Worm (Caenorhabditis elegans): ENCODE data around the gene egas-4.

The egas-4 gene

ce11 chrIV:7487554-7488456 is 9.8 kb downstream of the egas-4 start, which contains the start of the genes his-60 and his-59:
his-60 (minus strand) TSS chrIV:7487992.
his-59 (plus strand) TSS chrIV:7488249.
- TF ChIP-seq mab-5 (tag; optimal IDR thresholded peaks at IDR 0.05) (peak; percentile 58), fos-1 (tag; optimal IDR thresholded peaks at IDR 0.05) (peak; percentile 2), sem-4 (tag; optimal IDR thresholded peaks at IDR 0.05) (peak; percentile 11), ceh-16 (tag; optimal IDR thresholded peaks at IDR 0.05) (peak; percentile 96), crh-2 (tag; optimal IDR thresholded peaks at IDR 0.05) (peak; percentile 19), nhr-10 (tag; optimal IDR thresholded peaks at IDR 0.05) (no peak), aly-2 (tag; optimal IDR thresholded peaks at IDR 0.05) (no peak), ztf-4 (tag; optimal IDR thresholded peaks at IDR 0.05) (no peak), lin-13 (GFP tag; optimal IDR thresholded peaks at IDR 0.05) (peak; percentile 29), sma-9 (GFP tag; optimal IDR thresholded peaks at IDR 0.05) (peak; percentile 63), sma-9 (tag; optimal IDR thresholded peaks at IDR 0.05) (no peak), sma-3 (GFP tag; optimal IDR thresholded peaks at IDR 0.05) (peak; percentile 12)

DNA sequence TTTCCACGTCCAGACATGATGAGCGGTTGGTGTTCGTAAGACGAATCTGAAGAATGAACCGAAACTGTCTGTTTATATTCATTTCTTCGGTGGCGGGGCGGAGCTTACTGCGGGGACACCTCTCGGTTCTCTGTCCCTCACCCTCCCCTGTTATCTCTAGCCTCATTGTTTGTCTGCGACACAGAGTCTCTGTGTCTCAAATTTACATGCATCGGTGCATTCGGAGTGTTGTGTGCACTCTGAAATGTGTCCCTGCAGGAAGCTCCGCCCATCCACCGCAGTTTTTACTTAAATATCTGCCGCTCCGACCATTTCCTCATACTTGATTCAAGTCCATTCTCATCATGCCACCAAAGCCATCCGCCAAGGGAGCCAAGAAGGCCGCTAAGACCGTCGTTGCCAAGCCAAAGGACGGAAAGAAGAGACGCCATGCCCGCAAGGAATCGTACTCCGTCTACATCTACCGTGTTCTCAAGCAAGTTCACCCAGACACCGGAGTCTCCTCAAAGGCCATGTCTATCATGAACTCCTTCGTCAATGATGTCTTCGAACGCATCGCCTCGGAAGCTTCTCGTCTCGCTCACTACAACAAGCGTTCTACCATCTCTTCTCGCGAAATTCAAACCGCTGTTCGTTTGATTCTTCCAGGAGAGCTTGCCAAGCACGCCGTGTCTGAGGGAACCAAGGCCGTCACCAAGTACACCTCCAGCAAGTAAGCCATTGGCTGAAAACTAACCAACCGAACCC is 11.3 kb downstream of the egas-4 start, which contains the start of the genes his-61 and his-62:
Gene his-61, minus strand, starts transcription at position 17 of the 747 bp plus-strand sequence.
Gene his-62, plus strand, starts transcription at position 345 of the 747 bp plus-strand sequence.
- TF ChIP-seq lin-11 (tag; optimal IDR thresholded peaks at IDR 0.05) (no peak), C34F6.9 (tag; optimal IDR thresholded peaks at IDR 0.05) (peak; percentile 56), lin-13 (GFP tag; optimal IDR thresholded peaks at IDR 0.05) (peak; percentile 74), nhr-23 (tag; optimal IDR thresholded peaks at IDR 0.05) (no peak), nhr-21 (tag; optimal IDR thresholded peaks at IDR 0.05) (no peak), nhr-25 (tag; optimal IDR thresholded peaks at IDR 0.05) (peak; percentile 80), egl-27 (tag; optimal IDR thresholded peaks at IDR 0.05) (no peak), elt-3 (tag; optimal IDR thresholded peaks at IDR 0.05) (no peak), ceh-16 (tag; optimal IDR thresholded peaks at IDR 0.05) (peak; percentile 51), unc-39 (tag; optimal IDR thresholded peaks at IDR 0.05) (no peak), ztf-11 (tag; optimal IDR thresholded peaks at IDR 0.05) (no peak), zag-1 (tag; optimal IDR thresholded peaks at IDR 0.05) (peak; percentile 61), elt-1 (tag; optimal IDR thresholded peaks at IDR 0.05) (no peak), lsy-2 (tag; optimal IDR thresholded peaks at IDR 0.05) (peak; percentile 2 to 65), mab-5 (tag; optimal IDR thresholded peaks at IDR 0.05) (peak; percentile 71), ZK546.5 (tag; optimal IDR thresholded peaks at IDR 0.05) (no peak), nhr-129 (tag; optimal IDR thresholded peaks at IDR 0.05) (peak; percentile 24), sma-3 (GFP tag; optimal IDR thresholded peaks at IDR 0.05) (peak; percentile 52), unc-55 (GFP tag; optimal IDR thresholded peaks at IDR 0.05) (peak; percentile 49), ceh-82 (tag; optimal IDR thresholded peaks at IDR 0.05) (no peak), ztf-4 (tag; optimal IDR thresholded peaks at IDR 0.05) (no peak), F13H6.1 (tag; optimal IDR thresholded peaks at IDR 0.05) (peak; percentile 73), mdl-1 (tag; optimal IDR thresholded peaks at IDR 0.05) (no peak), nhr-237 (tag; optimal IDR thresholded peaks at IDR 0.05) (no peak), crh-2 (tag; optimal IDR thresholded peaks at IDR 0.05) (peak; percentile 81), fos-1 (tag; optimal IDR thresholded peaks at IDR 0.05) (peak; percentile 52), nhr-77 (tag; optimal IDR thresholded peaks at IDR 0.05) (no peak), sma-9 (GFP tag; optimal IDR thresholded peaks at IDR 0.05) (peak; percentile 89), sma-9 (tag; optimal IDR thresholded peaks at IDR 0.05) (no peak), nhr-12 (tag; optimal IDR thresholded peaks at IDR 0.05) (no peak), sem-4 (tag; optimal IDR thresholded peaks at IDR 0.05) (no peak)

DNA sequence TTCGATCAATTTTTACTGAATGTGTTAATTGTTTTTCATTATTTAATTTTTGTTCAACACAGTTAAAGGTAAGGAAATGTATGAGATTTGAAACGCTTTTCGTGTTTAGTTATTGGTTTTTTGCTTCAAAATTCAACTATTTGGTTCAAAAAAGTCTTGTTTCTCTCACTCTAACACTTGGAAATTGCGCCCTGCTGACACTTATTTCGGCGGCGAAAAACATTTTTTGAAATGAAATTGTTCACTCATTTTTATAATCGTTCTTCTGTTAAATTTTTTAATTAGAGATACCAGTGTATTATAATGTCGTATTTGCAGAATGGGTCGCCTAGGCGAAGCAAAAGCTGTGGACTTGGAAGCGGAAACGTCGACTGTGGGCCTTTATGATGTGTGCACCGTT is 19.5 kb downstream of the egas-4 start, which contains the start of gene rod-1:
Gene rod-1, plus strand, starts transcription at position 319 of the 400 bp plus-strand sequence.
- no peak for TF ChIP-seq alr-1 (tag; optimal IDR thresholded peaks at IDR 0.05)
- TF ChIP-seq unc-55 (GFP tag; optimal IDR thresholded peaks at IDR 0.05): peak; percentile 46

- no peak for TF ChIP-seq lin-11 (tag; optimal IDR thresholded peaks at IDR 0.05)
- no peak for TF ChIP-seq snpc-4 (tag; optimal IDR thresholded peaks at IDR 0.05)
- TF ChIP-seq unc-62 (GFP tag; optimal IDR thresholded peaks at IDR 0.05): no peak
- no peak for TF ChIP-seq nhr-6 (tag; optimal IDR thresholded peaks at IDR 0.05)
- TF ChIP-seq ztf-11 (tag; optimal IDR thresholded peaks at IDR 0.05): no peak
- no peak for TF ChIP-seq aly-2 (tag; optimal IDR thresholded peaks at IDR 0.05)
- TF ChIP-seq nhr-11 (tag; optimal IDR thresholded peaks at IDR 0.05): no peak
- TF ChIP-seq nhr-25 (tag; optimal IDR thresholded peaks at IDR 0.05): no peak
- TF ChIP-seq fos-1 (tag; optimal IDR thresholded peaks at IDR 0.05): no peak
- no peak for TF ChIP-seq nhr-129 (tag; optimal IDR thresholded peaks at IDR 0.05)
- no peak for TF ChIP-seq ZK546.5 (tag; optimal IDR thresholded peaks at IDR 0.05)
- TF ChIP-seq peb-1 (tag; optimal IDR thresholded peaks at IDR 0.05): no peak
- no peak for TF ChIP-seq elt-1 (tag; optimal IDR thresholded peaks at IDR 0.05)
- TF ChIP-seq ztf-1 (GFP tag; conservative IDR thresholded peaks at IDR 0.05): no peak
- no peak for TF ChIP-seq lin-13 (GFP tag; optimal IDR thresholded peaks at IDR 0.05)
- no peak for TF ChIP-seq mdl-1 (tag; optimal IDR thresholded peaks at IDR 0.05)
- TF ChIP-seq Y55F3AM.14 (GFP tag; optimal IDR thresholded peaks at IDR 0.05): no peak
These were observed 20.0 kb downstream of the egas-4 start for ce11 chrIV:7477697-7478096.
